Worm (Caenorhabditis elegans) whole organism, L4/young adult: ENCODE results near the gene nas-4.

Experiments used
- W03F9.2 ChIP-seq: fragments of 150-350 bp; optimal IDR thresholded peaks from 2 replicates; lab custom pipeline; 2014; ENCODE audit warnings: missing biosample characterization, missing genetic modification characterization
- dao-5 ChIP-seq: sonication (generic microtip); optimal IDR thresholded peaks from 2 replicates; lab custom pipeline; 2016; ENCODE audit warnings: missing genotype, missing genetic modification characterization, moderate library complexity, missing compliant biosample characterization
- him-1 ChIP-seq: sonication (generic microtip); optimal IDR thresholded peaks from 2 replicates; lab custom pipeline; 2016; ENCODE audit warnings: missing genotype, missing genetic modification reagents, missing genetic modification characterization, missing compliant biosample characterization

The nas-4 gene

DNA sequence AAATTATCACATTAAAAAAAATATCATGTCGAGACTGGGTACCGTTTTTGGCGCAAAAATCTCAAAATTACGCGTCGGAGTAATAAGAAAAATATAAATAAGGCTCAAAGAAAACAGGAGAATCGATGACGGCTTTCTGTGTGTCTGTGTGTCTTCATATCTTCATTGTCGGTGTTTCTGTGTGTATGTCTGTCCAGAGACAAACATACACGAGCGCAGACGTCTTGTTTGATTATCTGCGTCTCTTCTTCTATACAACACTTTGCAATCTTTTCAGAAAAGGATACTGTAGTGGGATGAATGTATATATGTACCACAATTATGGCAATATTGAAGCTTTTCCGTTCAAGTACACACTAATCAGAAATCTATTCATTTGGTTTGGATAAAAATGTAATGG is 28.9 kb upstream of the nas-4 start, which contains the start of gene C05D11.13:
C05D11.13 (minus strand) TSS at position 252 of the 400 bp plus-strand sequence.
- peak; percentile 65 for TF ChIP-seq W03F9.2 (tag; lab: Kevin White, UChicago)
- TF ChIP-seq dao-5 (tag; lab: Kevin White, UChicago), result no peak
- TF ChIP-seq him-1, result no peak

- no peak for TF ChIP-seq him-1
- TF ChIP-seq dao-5 (tag; lab: Kevin White, UChicago), result no peak
- no peak for TF ChIP-seq W03F9.2 (tag; lab: Kevin White, UChicago)
Observed at ce11 chrIII:6442305-6443125, 27.1 kb upstream of the nas-4 start, which contains the start of gene mel-32. Gene mel-32, minus strand, starts transcription at chrIII:6443000.

- no peak for TF ChIP-seq W03F9.2 (tag; lab: Kevin White, UChicago)
- no peak for TF ChIP-seq him-1
- no peak for TF ChIP-seq dao-5 (tag; lab: Kevin White, UChicago)
Observed at ce11 chrIII:6439854-6440253, 24.4 kb upstream of the nas-4 start.

- TF ChIP-seq him-1 (no peak), W03F9.2 (tag; lab: Kevin White, UChicago) (no peak), dao-5 (tag; lab: Kevin White, UChicago) (no peak)
Observed at ce11 chrIII:6436308-6436707, 20.9 kb upstream of the nas-4 start, which contains the start of gene C05D11.1. Gene C05D11.1, plus strand, starts transcription at chrIII:6436608.

- TF ChIP-seq him-1, result no peak
- no peak for TF ChIP-seq W03F9.2 (tag; lab: Kevin White, UChicago)
- TF ChIP-seq dao-5 (tag; lab: Kevin White, UChicago), result no peak
Observed at ce11 chrIII:6432939-6433338, 17.5 kb upstream of the nas-4 start, which contains the start of gene vps-16. Gene vps-16, plus strand, starts transcription at chrIII:6433239.

ce11 chrIII:6431766-6432228 is 16.3 kb upstream of the nas-4 start, which contains the start of the genes mrps-17 and txdc-9:
Gene mrps-17, minus strand, starts transcription at chrIII:6431798.
Gene txdc-9, plus strand, starts transcription at chrIII:6432178.
- no peak for TF ChIP-seq dao-5 (tag; lab: Kevin White, UChicago)
- peak; percentile 91 for TF ChIP-seq W03F9.2 (tag; lab: Kevin White, UChicago)

- TF ChIP-seq dao-5 (tag; lab: Kevin White, UChicago), result no peak
- no peak for TF ChIP-seq him-1
- no peak for TF ChIP-seq W03F9.2 (tag; lab: Kevin White, UChicago)
Observed at ce11 chrIII:6430834-6431233, 15.4 kb upstream of the nas-4 start, which contains the start of gene popl-1. Gene popl-1, minus strand, starts transcription at chrIII:6430934.

DNA sequence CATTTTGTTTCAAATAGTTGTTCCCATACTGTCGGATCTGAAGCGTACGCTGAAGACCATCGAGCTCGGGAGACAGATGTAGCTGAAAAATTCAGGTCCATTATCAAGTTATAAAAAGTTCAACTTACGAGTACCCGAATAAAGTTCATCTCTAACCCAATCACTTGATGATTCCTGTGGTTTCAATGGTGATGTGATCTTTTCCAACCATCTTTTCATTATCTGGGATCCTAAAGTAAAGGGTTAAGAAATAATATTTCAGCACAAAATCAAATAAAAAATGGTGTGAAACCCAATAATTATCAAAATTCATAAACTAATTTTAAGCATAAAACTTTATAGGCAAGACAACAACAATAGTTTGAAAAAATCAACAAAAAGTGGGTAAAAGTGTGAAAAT is 11.7 kb upstream of the nas-4 start, which contains the start of gene C05D11.8:
C05D11.8 (minus strand) TSS at position 101 of the 400 bp plus-strand sequence.
- TF ChIP-seq him-1 (no peak), dao-5 (tag; lab: Kevin White, UChicago) (no peak), W03F9.2 (tag; lab: Kevin White, UChicago) (no peak)

DNA sequence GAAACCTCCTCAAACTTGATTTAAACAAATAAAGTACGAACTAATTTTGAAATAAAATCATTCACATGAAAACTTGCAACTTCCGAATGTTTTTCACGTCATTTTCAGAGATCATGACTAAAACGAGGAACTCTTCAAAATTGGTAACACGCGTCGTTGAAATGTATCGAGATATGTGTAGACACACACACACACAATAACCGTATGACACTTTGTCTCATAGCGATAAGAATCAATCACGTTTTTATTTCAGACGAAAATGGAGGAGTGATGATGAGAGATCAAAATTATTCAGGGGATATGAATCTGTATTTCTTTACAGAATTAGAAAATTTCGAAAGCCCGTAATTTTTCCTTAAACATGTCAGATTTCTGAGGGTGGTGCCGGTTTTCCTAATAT is 7.3 kb upstream of the nas-4 start:
- TF ChIP-seq dao-5 (tag; lab: Kevin White, UChicago), result no peak
- no peak for TF ChIP-seq W03F9.2 (tag; lab: Kevin White, UChicago)
- TF ChIP-seq him-1, result no peak

DNA sequence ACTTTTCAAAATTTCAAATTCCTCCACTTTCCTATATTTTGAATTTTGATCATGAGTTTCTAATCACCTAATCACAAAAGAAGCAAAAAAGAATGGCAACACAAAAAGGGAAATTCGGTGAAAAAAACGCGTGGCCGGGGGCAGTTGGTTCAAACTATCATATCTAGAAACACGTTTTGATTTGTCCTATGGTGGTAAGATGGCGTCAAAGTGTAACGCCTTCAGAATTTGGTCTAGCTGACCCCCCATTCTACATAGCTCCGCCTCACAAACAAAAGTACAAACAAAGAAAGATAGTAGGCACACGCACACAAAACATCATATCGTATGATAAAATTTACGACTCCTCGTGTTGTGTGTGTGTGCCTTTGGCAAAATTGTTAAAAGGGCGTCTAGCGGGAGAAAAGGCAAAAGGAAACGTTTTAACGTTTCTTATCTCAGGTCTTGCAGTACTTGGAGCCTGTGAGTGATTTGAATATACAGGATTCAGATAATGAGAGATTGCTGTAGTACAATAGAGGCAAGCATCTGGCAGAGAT is 6.6 kb upstream of the nas-4 start:
- no peak for TF ChIP-seq dao-5 (tag; lab: Kevin White, UChicago)
- TF ChIP-seq him-1, result no peak
- no peak for TF ChIP-seq W03F9.2 (tag; lab: Kevin White, UChicago)

DNA sequence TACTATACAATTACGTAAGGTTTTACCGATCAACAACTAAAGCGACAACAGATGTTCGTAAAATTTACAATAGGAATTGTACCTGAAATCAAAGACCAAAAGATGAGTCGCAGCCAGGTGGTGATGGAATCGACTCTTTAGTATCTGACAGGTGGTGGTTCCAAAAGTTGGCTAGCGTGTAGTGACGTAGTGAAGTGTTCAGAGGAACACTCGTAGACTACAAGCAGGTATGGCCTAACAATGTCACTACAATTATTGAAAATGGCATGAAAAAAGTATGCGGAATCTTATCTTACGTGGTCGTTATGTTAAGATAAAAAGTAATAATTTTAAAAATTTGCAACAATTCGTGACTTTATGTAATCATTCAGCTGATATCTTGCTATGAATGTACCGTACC is 6.0 kb upstream of the nas-4 start:
- TF ChIP-seq dao-5 (tag; lab: Kevin White, UChicago) (no peak), him-1 (no peak), W03F9.2 (tag; lab: Kevin White, UChicago) (no peak)

DNA sequence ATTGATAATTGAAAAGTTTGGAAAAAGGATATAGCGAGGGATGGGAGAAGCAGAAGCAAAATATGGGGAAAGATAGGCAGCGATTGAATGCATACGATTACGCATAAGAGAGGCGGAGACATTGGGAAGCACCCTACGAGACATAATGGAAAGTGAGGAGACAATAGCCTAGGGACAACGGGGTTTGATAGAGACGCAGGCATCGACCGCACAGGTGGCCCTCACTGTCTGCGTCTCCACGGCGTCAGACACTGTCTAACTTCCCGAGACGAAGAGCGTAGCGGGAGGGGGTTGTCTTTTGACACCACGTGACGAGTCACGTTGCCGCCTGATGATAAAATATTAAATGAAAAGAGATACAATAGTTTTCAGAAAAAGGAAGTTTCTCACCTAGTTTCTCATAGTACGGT is 5.5 kb upstream of the nas-4 start:
- TF ChIP-seq him-1, result no peak
- peak; percentile 60 for TF ChIP-seq W03F9.2 (tag; lab: Kevin White, UChicago)
- no peak for TF ChIP-seq dao-5 (tag; lab: Kevin White, UChicago)

DNA sequence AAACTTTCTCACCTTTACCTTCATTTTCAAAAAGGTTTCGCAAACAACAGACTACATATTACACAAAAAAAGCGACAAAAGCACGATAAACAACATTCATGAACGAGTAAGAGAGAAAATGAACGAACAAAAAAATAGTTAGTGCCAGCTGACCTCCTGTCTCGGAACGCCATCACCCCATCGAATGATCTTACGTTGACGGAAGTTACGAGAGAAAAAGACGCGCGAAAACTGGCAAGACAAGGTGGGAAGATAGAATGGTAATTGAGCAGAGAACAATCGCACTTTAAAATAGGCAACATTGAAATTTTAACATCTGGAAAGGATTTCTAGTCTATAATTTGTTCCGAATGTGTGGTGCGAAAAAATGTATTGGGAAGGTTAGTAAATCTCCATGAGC is 4.7 kb upstream of the nas-4 start:
- TF ChIP-seq dao-5 (tag; lab: Kevin White, UChicago) (no peak), W03F9.2 (tag; lab: Kevin White, UChicago) (no peak), him-1 (no peak)

- no peak for TF ChIP-seq him-1
- TF ChIP-seq dao-5 (tag; lab: Kevin White, UChicago), result no peak
- TF ChIP-seq W03F9.2 (tag; lab: Kevin White, UChicago), result no peak
Observed at ce11 chrIII:6419409-6419944, 4.0 kb upstream of the nas-4 start, which contains the start of gene atgl-1. Gene atgl-1, minus strand, starts transcription at chrIII:6419459.
